Worm (Caenorhabditis elegans) whole organism, young adult: ENCODE results near the gene C49C3.11.

Source experiments
- F39B2.1 ChIP-seq: fragments of 200-800 bp; sonication (Bioruptor generic); IDR thresholded peaks from 2 replicates; pipeline ENCODE4 v1.3.6; 2022; ENCODE audit warnings: missing genetic modification reagents, missing genetic modification characterization, missing compliant biosample characterization
- Y95B8A.8 ChIP-seq: fragments of 200-800 bp; sonication (Bioruptor generic); IDR thresholded peaks from 2 replicates; pipeline ENCODE4 v1.3.6; 2022; ENCODE audit warnings: missing genetic modification reagents, missing genetic modification characterization, missing compliant biosample characterization
- attf-6 ChIP-seq: fragments of 200-800 bp; sonication (Bioruptor generic); IDR thresholded peaks from 2 replicates; pipeline ENCODE4 v1.3.6; 2022; ENCODE audit warnings: missing genetic modification reagents, missing genetic modification characterization, missing compliant biosample characterization
- hrde-1 ChIP-seq: sonication (generic microtip); optimal IDR thresholded peaks from 2 replicates; lab custom pipeline; 2016; ENCODE audit warnings: missing genetic modification characterization, mild to moderate bottlenecking, missing compliant biosample characterization, moderate library complexity, missing genotype, missing genetic modification reagents, borderline replicate concordance
- pbrm-1 ChIP-seq: fragments of 200-800 bp; sonication (Bioruptor generic); IDR thresholded peaks from 2 replicates; pipeline ENCODE4 v1.3.6; 2022; ENCODE audit warnings: missing genetic modification reagents, missing genetic modification characterization, missing compliant biosample characterization
- xnd-1 ChIP-seq: sonication (generic microtip); optimal IDR thresholded peaks from 2 replicates; lab custom pipeline; 2016; ENCODE audit warnings: missing genotype, missing genetic modification reagents, missing genetic modification characterization, missing compliant biosample characterization

ce11 chrIV:17383046-17383445 is 39.5 kb downstream of the C49C3.11 start, which contains the start of gene C30H6.12:
- TF ChIP-seq F39B2.1 (GFP tag; lab: Robert Waterston, UW) (no peak), attf-6 (no peak), pbrm-1 (GFP tag; lab: Robert Waterston, UW) (no peak), Y95B8A.8 (no peak), xnd-1 (no peak), hrde-1 (tag; lab: Kevin White, UChicago) (no peak)
